Worm (Caenorhabditis elegans) whole organism, L1 larva: ENCODE results near the gene ptc-1.

Source experiments
- lsy-2 ChIP-seq, 2 experiments: fragments of 150-350 bp; optimal IDR thresholded peaks; 2 replicates each; lab custom pipeline; 2014; ENCODE audit warnings: missing biosample characterization in 2 of 2, missing genetic modification characterization in 2 of 2
- nhr-76 ChIP-seq: sonication (generic microtip); optimal IDR thresholded peaks from 2 replicates; lab custom pipeline; 2017; ENCODE audit warnings: missing biosample characterization, missing genetic modification characterization
- unc-62 ChIP-seq: fragments of 150-350 bp; optimal IDR thresholded peaks from 2 replicates; lab custom pipeline; 2014; ENCODE audit warnings: missing biosample characterization, missing genetic modification reagents, missing genetic modification characterization

- TF ChIP-seq lsy-2 (tag; optimal IDR thresholded peaks at IDR 0.05; lab: Kevin White, UChicago), result peak; percentile 2 to 26
- TF ChIP-seq nhr-76 (tag; lab: Kevin White, UChicago), result no peak
- no peak for TF ChIP-seq unc-62
Measured at ce11 chrII:7907539-7907997, 14.5 kb downstream of the ptc-1 start, which contains the start of gene best-23.
